Fruit fly (Drosophila melanogaster): Measurements from ENCODE around the gene Gr36b.

- TF ChIP-seq Dll (optimal IDR thresholded peaks at IDR 0.05) (no peak), CG8478 (optimal IDR thresholded peaks at IDR 0.05) (no peak)
Measured at dm6 chr2L:17223493-17223892, 44.9 kb downstream of the Gr36b start.

Data from whole organism.